Fruit fly (Drosophila melanogaster) whole organism, embryonic: ENCODE measurements around the gene Cyt-c-d.

Experiments
- BEAF-32 ChIP-seq: fragments of 200-800 bp; sonication (Bioruptor generic); optimal IDR thresholded peaks from 3 replicates; lab custom pipeline; 2017; ENCODE audit warnings: missing biosample characterization, missing genetic modification characterization, mild to moderate bottlenecking, moderate library complexity, missing genetic modification reagents
- CG10267 ChIP-seq: fragments of 200-800 bp; sonication (Bioruptor generic); optimal IDR thresholded peaks from 2 replicates; lab custom pipeline; 2018; ENCODE audit warnings: missing biosample characterization, mild to moderate bottlenecking, missing genetic modification characterization, moderate library complexity
- CG15601 ChIP-seq: fragments of 200-800 bp; sonication (Bioruptor generic); optimal IDR thresholded peaks from 3 replicates; lab custom pipeline; 2019; ENCODE audit warnings: missing biosample characterization, mild to moderate bottlenecking, missing genetic modification characterization, moderate library complexity
- CG17328 ChIP-seq: fragments of 200-800 bp; sonication (Bioruptor generic); IDR thresholded peaks from 2 replicates; pipeline ENCODE4 v1.3.6; 2022; ENCODE audit warnings: missing biosample characterization, missing genetic modification characterization
- CG1792 ChIP-seq: fragments of 200-800 bp; sonication (Bioruptor generic); optimal IDR thresholded peaks from 2 replicates; lab custom pipeline; 2016; ENCODE audit warnings: missing biosample characterization, missing genetic modification characterization
- CG18764 ChIP-seq: fragments of 200-800 bp; sonication (Bioruptor generic); optimal IDR thresholded peaks from 3 replicates; lab custom pipeline; 2016; ENCODE audit warnings: missing biosample characterization, missing genetic modification characterization
- CG2120 ChIP-seq: fragments of 200-800 bp; sonication (Bioruptor generic); optimal IDR thresholded peaks from 3 replicates; lab custom pipeline; 2016; ENCODE audit warnings: missing biosample characterization, missing genetic modification characterization
- CG30020 ChIP-seq: fragments of 200-800 bp; optimal IDR thresholded peaks from 2 replicates; lab custom pipeline; 2019; ENCODE audit warnings: missing biosample characterization, mild to moderate bottlenecking, missing genetic modification characterization, moderate library complexity
- CG34376 ChIP-seq: fragments of 200-800 bp; sonication (Bioruptor generic); optimal IDR thresholded peaks from 2 replicates; lab custom pipeline; 2018; ENCODE audit warnings: missing biosample characterization, mild to moderate bottlenecking, missing genetic modification characterization
- CG4328 ChIP-seq: fragments of 200-800 bp; sonication (Bioruptor generic); optimal IDR thresholded peaks from 3 replicates; lab custom pipeline; 2017; ENCODE audit warnings: missing biosample characterization, missing genetic modification reagents, missing genetic modification characterization
- CG43689 ChIP-seq: fragments of 200-800 bp; sonication (Bioruptor generic); IDR thresholded peaks from 2 replicates; pipeline ENCODE4 v1.3.6; 2022; ENCODE audit warnings: missing biosample characterization, missing genetic modification characterization
- CG6654 ChIP-seq: fragments of 200-800 bp; sonication (Bioruptor generic); optimal IDR thresholded peaks from 2 replicates; lab custom pipeline; 2017; ENCODE audit warnings: missing biosample characterization, mild to moderate bottlenecking, missing genetic modification characterization
- CG8924 ChIP-seq: fragments of 200-800 bp; optimal IDR thresholded peaks from 3 replicates; lab custom pipeline; 2019; ENCODE audit warnings: missing biosample characterization, mild to moderate bottlenecking, missing genetic modification characterization, moderate library complexity
- CG9817 ChIP-seq: fragments of 200-800 bp; sonication (Bioruptor generic); optimal IDR thresholded peaks from 2 replicates; lab custom pipeline; 2018; ENCODE audit warnings: missing biosample characterization, mild to moderate bottlenecking, missing genetic modification characterization, moderate library complexity
- Dbx ChIP-seq: fragments of 200-800 bp; sonication (Bioruptor generic); IDR thresholded peaks from 3 replicates; pipeline ENCODE4 v1.3.6; 2022; ENCODE audit warnings: missing biosample characterization, missing genetic modification characterization
- Doc3 ChIP-seq: fragments of 200-800 bp; sonication (Bioruptor generic); IDR thresholded peaks from 3 replicates; pipeline ENCODE4 v1.3.6; 2022; ENCODE audit warnings: missing biosample characterization, missing genetic modification characterization; ENCODE audit not compliant: partially characterized antibody
- Drgx ChIP-seq: fragments of 200-800 bp; sonication (Bioruptor generic); IDR thresholded peaks from 2 replicates; pipeline ENCODE4 v1.3.6; 2022; ENCODE audit warnings: missing biosample characterization, missing genetic modification characterization
- Fer2 ChIP-seq: fragments of 200-800 bp; sonication (Bioruptor generic); optimal IDR thresholded peaks from 2 replicates; lab custom pipeline; 2018; ENCODE audit warnings: missing biosample characterization, mild to moderate bottlenecking, missing genetic modification characterization, moderate library complexity
- Gug ChIP-seq: fragments of 200-800 bp; sonication (Bioruptor generic); IDR thresholded peaks from 4 replicates; pipeline ENCODE4 v1.3.6; 2022; ENCODE audit warnings: missing biosample characterization, missing genetic modification characterization
- HmgZ ChIP-seq: fragments of 200-800 bp; sonication (Bioruptor generic); optimal IDR thresholded peaks from 2 replicates; lab custom pipeline; 2018; ENCODE audit warnings: missing biosample characterization, mild to moderate bottlenecking, missing genetic modification characterization
- Kr ChIP-seq: fragments of 200-800 bp; sonication (Bioruptor generic); optimal IDR thresholded peaks from 2 replicates; lab custom pipeline; 2017; ENCODE audit warnings: missing biosample characterization, mild to moderate bottlenecking, missing genetic modification characterization
- Mes4 ChIP-seq: fragments of 200-800 bp; sonication (Bioruptor generic); optimal IDR thresholded peaks from 2 replicates; lab custom pipeline; 2016; ENCODE audit warnings: missing biosample characterization, missing genetic modification characterization
- Myb ChIP-seq: fragments of 200-800 bp; sonication (Bioruptor generic); optimal IDR thresholded peaks from 2 replicates; lab custom pipeline; 2016; ENCODE audit warnings: missing biosample characterization, missing genetic modification characterization
- NfI ChIP-seq: fragments of 200-800 bp; sonication (Bioruptor generic); optimal IDR thresholded peaks from 3 replicates; lab custom pipeline; 2018; ENCODE audit warnings: missing biosample characterization, mild to moderate bottlenecking, missing genetic modification characterization, moderate library complexity
- Six4 ChIP-seq: fragments of 200-800 bp; sonication (Bioruptor generic); optimal IDR thresholded peaks from 2 replicates; lab custom pipeline; 2016; ENCODE audit warnings: missing biosample characterization, missing genetic modification characterization
- Sry-β ChIP-seq: fragments of 200-800 bp; sonication (Bioruptor generic); optimal IDR thresholded peaks from 2 replicates; lab custom pipeline; 2018; ENCODE audit warnings: missing biosample characterization, mild to moderate bottlenecking, missing genetic modification characterization, moderate library complexity
- Xbp1 ChIP-seq: fragments of 200-800 bp; sonication (Bioruptor generic); optimal IDR thresholded peaks from 3 replicates; lab custom pipeline; 2016; ENCODE audit warnings: missing biosample characterization, mild to moderate bottlenecking, missing genetic modification characterization
- abd-A ChIP-seq: fragments of 200-800 bp; sonication (Bioruptor generic); optimal IDR thresholded peaks from 3 replicates; lab custom pipeline; 2019; ENCODE audit warnings: missing biosample characterization, mild to moderate bottlenecking, missing genetic modification characterization, moderate library complexity
- chinmo ChIP-seq: fragments of 200-800 bp; sonication (Bioruptor generic); IDR thresholded peaks from 4 replicates; pipeline ENCODE4 v1.3.6; 2022; ENCODE audit warnings: missing biosample characterization, missing genetic modification characterization; ENCODE audit not compliant: partially characterized antibody
- chn ChIP-seq: fragments of 200-800 bp; sonication (Bioruptor generic); optimal IDR thresholded peaks from 2 replicates; lab custom pipeline; 2016; ENCODE audit warnings: missing biosample characterization, missing genetic modification characterization
- crp ChIP-seq, 2 experiments: fragments of 200-800 bp; sonication (Bioruptor generic); optimal IDR thresholded peaks; 2 replicates in 1 of 2; 3 replicates in 1 of 2; lab custom pipeline; 2017; ENCODE audit warnings: missing biosample characterization in 2 of 2, missing genetic modification characterization in 2 of 2, mild to moderate bottlenecking in 1 of 2, moderate library complexity in 1 of 2
- fd96Cb ChIP-seq: fragments of 200-800 bp; sonication (Bioruptor generic); optimal IDR thresholded peaks from 2 replicates; lab custom pipeline; 2018; ENCODE audit warnings: missing biosample characterization, mild to moderate bottlenecking, missing genetic modification characterization, moderate library complexity
- ftz-f1 ChIP-seq: fragments of 200-800 bp; sonication (Bioruptor generic); optimal IDR thresholded peaks from 2 replicates; lab custom pipeline; 2016; ENCODE audit warnings: missing biosample characterization, missing genetic modification characterization
- fu2 ChIP-seq: fragments of 200-800 bp; sonication (Bioruptor generic); optimal IDR thresholded peaks from 2 replicates; lab custom pipeline; 2016; ENCODE audit warnings: missing biosample characterization, missing genetic modification characterization
- gem ChIP-seq: fragments of 200-800 bp; sonication (Bioruptor generic); optimal IDR thresholded peaks from 2 replicates; lab custom pipeline; 2019; ENCODE audit warnings: missing biosample characterization, mild to moderate bottlenecking, missing genetic modification characterization, moderate library complexity
- gro ChIP-seq: fragments of 200-800 bp; sonication (Bioruptor generic); optimal IDR thresholded peaks from 2 replicates; lab custom pipeline; 2016; ENCODE audit warnings: missing biosample characterization, missing genetic modification characterization
- hbn ChIP-seq: fragments of 200-800 bp; sonication (Bioruptor generic); IDR thresholded peaks from 2 replicates; pipeline ENCODE4 v1.3.6; 2022; ENCODE audit warnings: missing biosample characterization, missing genetic modification characterization; ENCODE audit not compliant: partially characterized antibody
- inv ChIP-seq: fragments of 200-800 bp; sonication (Bioruptor generic); IDR thresholded peaks from 2 replicates; pipeline ENCODE4 v1.3.6; 2022; ENCODE audit warnings: missing biosample characterization, missing genetic modification characterization; ENCODE audit not compliant: partially characterized antibody
- jumu ChIP-seq: fragments of 200-800 bp; sonication (Bioruptor generic); optimal IDR thresholded peaks from 3 replicates; lab custom pipeline; 2016; ENCODE audit warnings: missing biosample characterization, missing genetic modification characterization
- kay ChIP-seq: fragments of 200-800 bp; sonication (Bioruptor generic); optimal IDR thresholded peaks from 2 replicates; lab custom pipeline; 2016; ENCODE audit warnings: missing biosample characterization, missing genetic modification characterization
- onecut ChIP-seq: fragments of 200-800 bp; sonication (Bioruptor generic); IDR thresholded peaks from 2 replicates; pipeline ENCODE4 v1.3.6; 2022; ENCODE audit warnings: missing biosample characterization, missing genetic modification characterization
- pan ChIP-seq, 4 experiments: fragments of >200 bp in 3 of 4; fragments of 200-800 bp in 1 of 4; sonication (Bioruptor generic) in 1 of 4; optimal IDR thresholded peaks in 3 of 4; IDR thresholded peaks in 1 of 4; 2 replicates each; pipeline versions ENCODE4 v1.3.6 to Lab custom; 2017 to 2022; ENCODE audit warnings: missing biosample characterization in 2 of 4, missing genetic modification characterization in 2 of 4, mixed read lengths in 1 of 4
- pho ChIP-seq: fragments of 200-800 bp; sonication (Bioruptor generic); optimal IDR thresholded peaks from 2 replicates; lab custom pipeline; 2016; ENCODE audit warnings: missing biosample characterization, missing genetic modification characterization
- phol ChIP-seq: fragments of 200-800 bp; sonication (Bioruptor generic); optimal IDR thresholded peaks from 3 replicates; lab custom pipeline; 2018; ENCODE audit warnings: missing biosample characterization, mild to moderate bottlenecking, missing genetic modification characterization, moderate library complexity
- run ChIP-seq: fragments of 200-800 bp; sonication (Bioruptor generic); optimal IDR thresholded peaks from 3 replicates; lab custom pipeline; 2018; ENCODE audit warnings: missing biosample characterization, mild to moderate bottlenecking, missing genetic modification characterization
- sd ChIP-seq: fragments of 200-800 bp; sonication (Bioruptor generic); optimal IDR thresholded peaks from 3 replicates; lab custom pipeline; 2018; ENCODE audit warnings: missing biosample characterization, mild to moderate bottlenecking, missing genetic modification characterization, moderate library complexity
- ssp ChIP-seq: fragments of 200-800 bp; sonication (Bioruptor generic); IDR thresholded peaks from 2 replicates; pipeline ENCODE4 v1.3.6; 2022; ENCODE audit warnings: missing biosample characterization, missing genetic modification characterization
- unpg ChIP-seq: fragments of 200-800 bp; sonication (Bioruptor generic); optimal IDR thresholded peaks from 3 replicates; lab custom pipeline; 2018; ENCODE audit warnings: missing biosample characterization, mild to moderate bottlenecking, missing genetic modification characterization, moderate library complexity
- vnd ChIP-seq: fragments of 200-800 bp; sonication (Bioruptor generic); IDR thresholded peaks from 3 replicates; pipeline ENCODE4 v1.3.6; 2022; ENCODE audit warnings: missing biosample characterization, missing genetic modification characterization; ENCODE audit not compliant: partially characterized antibody

The Cyt-c-d gene

dm6 chr2L:16727578-16728023, 11.9 kb downstream of the Cyt-c-d start, which contains the start of gene VhaSFD (continued):
- peak; percentile 19 for TF ChIP-seq CG2120 (GFP tag; lab: Kevin White, UChicago)
- TF ChIP-seq gem (tag; lab: Kevin White, UChicago), result no peak
- TF ChIP-seq Drgx (GFP tag; lab: Robert Waterston, UW), result peak; percentile 38; the same call in 1 of the 2 replicates
- TF ChIP-seq jumu, result no peak
- no peak for TF ChIP-seq NfI
- no peak for TF ChIP-seq CG9817 (tag; lab: Kevin White, UChicago)
- peak; percentile 61 for TF ChIP-seq CG10267 (tag; lab: Kevin White, UChicago)
- peak; percentile 57; the same call in 1 of the 3 replicates for TF ChIP-seq vnd
- TF ChIP-seq CG15601 (tag; lab: Kevin White, UChicago), result peak; percentile 33
- no peak for TF ChIP-seq abd-A (tag; lab: Kevin White, UChicago)
- 0 out of 2 replicates have a peak, but pooled peaks have one; percentile 7 for TF ChIP-seq CG17328 (GFP tag; lab: Robert Waterston, UW)
- TF ChIP-seq hbn (GFP tag; lab: Robert Waterston, UW), result peak; percentile 64
- TF ChIP-seq CG43689 (GFP tag; lab: Robert Waterston, UW), result no peak
- no peak for TF ChIP-seq Six4 (GFP tag; lab: Kevin White, UChicago)
- TF ChIP-seq onecut (GFP tag; lab: Robert Waterston, UW), result no peak
- TF ChIP-seq crp (GFP tag; optimal IDR thresholded peaks at IDR 0.05; lab: Kevin White, UChicago), result peak in 1 of 2 experiments; percentile 78
- peak; percentile 5 for TF ChIP-seq unpg (GFP tag; lab: Kevin White, UChicago)
- TF ChIP-seq CG1792 (GFP tag; lab: Kevin White, UChicago), result no peak
- peak; percentile 3 for TF ChIP-seq Myb (GFP tag; lab: Kevin White, UChicago)
- TF ChIP-seq CG34376 (GFP tag; lab: Kevin White, UChicago), result peak; percentile 54
- TF ChIP-seq Fer2 (tag; lab: Kevin White, UChicago), result peak; percentile 10
- no peak for TF ChIP-seq CG6654 (GFP tag; lab: Kevin White, UChicago)
- TF ChIP-seq sd (tag; lab: Kevin White, UChicago), result no peak
- TF ChIP-seq pan (optimal IDR thresholded peaks at IDR 0.05; lab: Kevin White, UChicago), result no peak
- peak in 1 of 2 experiments; percentile 34 for TF ChIP-seq pan (GFP tag; optimal IDR thresholded peaks at IDR 0.05 in 1 of 2, IDR thresholded peaks at IDR 0.05 in 1 of 2)
- TF ChIP-seq phol (tag; lab: Kevin White, UChicago), result peak; percentile 35
- no peak for TF ChIP-seq run (tag; lab: Kevin White, UChicago)
- no peak for TF ChIP-seq Sry-β (GFP tag; lab: Kevin White, UChicago)
- peak; percentile 53 for TF ChIP-seq inv (GFP tag; lab: Robert Waterston, UW)
- peak; percentile 10 for TF ChIP-seq gro (GFP tag; lab: Kevin White, UChicago)
- peak; percentile 67 for TF ChIP-seq Doc3 (GFP tag; lab: Robert Waterston, UW)
- no peak for TF ChIP-seq ssp (GFP tag; lab: Robert Waterston, UW)
- TF ChIP-seq fd96Cb (tag; lab: Kevin White, UChicago), result peak; percentile 3
- peak; percentile 41 for TF ChIP-seq CG30020
- TF ChIP-seq CG18764 (GFP tag; lab: Kevin White, UChicago), result no peak
- TF ChIP-seq BEAF-32 (GFP tag; lab: Kevin White, UChicago), result peak; percentile 62
- peak; percentile 57 for TF ChIP-seq HmgZ (tag; lab: Kevin White, UChicago)
- 0 out of 3 replicates have a peak, but pooled peaks have one; percentile 14 for TF ChIP-seq Dbx (GFP tag; lab: Robert Waterston, UW)
- 0 out of 4 replicates have a peak, but pooled peaks have one; percentile 7 for TF ChIP-seq Gug
- no peak for TF ChIP-seq Kr
- TF ChIP-seq Xbp1 (GFP tag; lab: Kevin White, UChicago), result peak; percentile 30
- TF ChIP-seq CG8924 (tag; lab: Kevin White, UChicago), result peak; percentile 32
- peak; percentile 2 for TF ChIP-seq kay (GFP tag; lab: Kevin White, UChicago)
- TF ChIP-seq chn (GFP tag; lab: Kevin White, UChicago), result no peak
- TF ChIP-seq Mes4, result no peak
- TF ChIP-seq fu2 (GFP tag; lab: Kevin White, UChicago), result peak; percentile 34
- peak; percentile 80; the same call in 3 of the 4 replicates for TF ChIP-seq chinmo (GFP tag; lab: Robert Waterston, UW)
- TF ChIP-seq CG4328, result peak; percentile 7
- TF ChIP-seq ftz-f1 (GFP tag; lab: Kevin White, UChicago), result no peak
- TF ChIP-seq pho, result no peak
